Fruit fly (Drosophila melanogaster) whole organism, embryonic: ENCODE data around the gene Sqor.
A peak's percentile ranks its signal among the peaks of the same experiment; 100 is the strongest.

Experiments
- ATbp ChIP-seq: fragments of 200-800 bp; sonication (Bioruptor generic); optimal IDR thresholded peaks from 2 replicates; lab custom pipeline; 2017; ENCODE audit warnings: missing biosample characterization, mild to moderate bottlenecking, missing genetic modification characterization, missing genetic modification reagents
- Aef1 ChIP-seq: fragments of 200-800 bp; sonication (Bioruptor generic); IDR thresholded peaks from 3 replicates; pipeline ENCODE4 v1.3.6; 2022; ENCODE audit warnings: missing biosample characterization, missing genetic modification characterization
- Awh ChIP-seq: fragments of 200-800 bp; sonication (Bioruptor generic); IDR thresholded peaks from 2 replicates; pipeline ENCODE4, ENCODE4 v1.3.6; 2022; ENCODE audit warnings: missing biosample characterization, missing genetic modification characterization
- BEAF-32 ChIP-seq: fragments of 200-800 bp; sonication (Bioruptor generic); optimal IDR thresholded peaks from 3 replicates; lab custom pipeline; 2017; ENCODE audit warnings: missing biosample characterization, missing genetic modification characterization, mild to moderate bottlenecking, moderate library complexity, missing genetic modification reagents
- CG1024 ChIP-seq: fragments of 200-800 bp; sonication (Bioruptor generic); IDR thresholded peaks from 2 replicates; pipeline ENCODE4 v1.3.6; 2022; ENCODE audit warnings: missing biosample characterization, missing genetic modification characterization
- CG10431 ChIP-seq: fragments of 200-800 bp; sonication (Bioruptor generic); optimal IDR thresholded peaks from 3 replicates; lab custom pipeline; 2018; ENCODE audit warnings: missing biosample characterization, mild to moderate bottlenecking, missing genetic modification characterization
- CG10462 ChIP-seq: fragments of 200-800 bp; sonication (Bioruptor generic); optimal IDR thresholded peaks from 2 replicates; lab custom pipeline; 2016; ENCODE audit warnings: missing biosample characterization, missing genetic modification characterization
- CG11398 ChIP-seq: fragments of 200-800 bp; sonication (Bioruptor generic); optimal IDR thresholded peaks from 2 replicates; lab custom pipeline; 2016; ENCODE audit warnings: missing biosample characterization, missing genetic modification characterization
- CG12219 ChIP-seq: fragments of 200-800 bp; sonication (Bioruptor generic); optimal IDR thresholded peaks from 3 replicates; lab custom pipeline; 2018; ENCODE audit warnings: missing biosample characterization, mild to moderate bottlenecking, missing genetic modification characterization
- CG14050 ChIP-seq: fragments of 200-800 bp; sonication (Bioruptor generic); IDR thresholded peaks from 3 replicates; pipeline ENCODE4 v1.3.6; 2022; ENCODE audit warnings: missing biosample characterization, missing genetic modification characterization
- CG15269 ChIP-seq: fragments of 200-800 bp; sonication (Bioruptor generic); optimal IDR thresholded peaks from 2 replicates; lab custom pipeline; 2018; ENCODE audit warnings: missing biosample characterization, mild to moderate bottlenecking, missing genetic modification characterization, moderate library complexity
- CG15514 ChIP-seq: fragments of 200-800 bp; sonication (Bioruptor generic); optimal IDR thresholded peaks from 3 replicates; lab custom pipeline; 2017; ENCODE audit warnings: missing biosample characterization, missing genetic modification characterization, mild to moderate bottlenecking, moderate library complexity, missing genetic modification reagents
- CG18476 ChIP-seq: fragments of 200-800 bp; sonication (Bioruptor generic); optimal IDR thresholded peaks from 2 replicates; lab custom pipeline; 2016; ENCODE audit warnings: missing biosample characterization, mild to moderate bottlenecking, missing genetic modification characterization
- CG2712 ChIP-seq: fragments of 200-800 bp; optimal IDR thresholded peaks from 3 replicates; lab custom pipeline; 2019; ENCODE audit warnings: missing biosample characterization, mild to moderate bottlenecking, missing genetic modification characterization, moderate library complexity
- CG30431 ChIP-seq: fragments of 200-800 bp; sonication (Bioruptor generic); optimal IDR thresholded peaks from 2 replicates; lab custom pipeline; 2017; ENCODE audit warnings: missing biosample characterization, missing genetic modification characterization
- CG3726 ChIP-seq: fragments of 200-800 bp; sonication (Bioruptor generic); IDR thresholded peaks from 3 replicates; pipeline ENCODE4, ENCODE4 v1.3.6; 2022; ENCODE audit warnings: missing biosample characterization, missing genetic modification characterization
- CG3847 ChIP-seq: fragments of 200-800 bp; sonication (Bioruptor generic); IDR thresholded peaks from 2 replicates; pipeline ENCODE4 v1.3.6; 2022; ENCODE audit warnings: missing biosample characterization, missing genetic modification characterization
- CG5245 ChIP-seq: fragments of 200-800 bp; sonication (Bioruptor generic); optimal IDR thresholded peaks from 3 replicates; lab custom pipeline; 2016; ENCODE audit warnings: missing biosample characterization, missing genetic modification characterization
- CG6254 ChIP-seq: fragments of 200-800 bp; sonication (Bioruptor generic); optimal IDR thresholded peaks from 3 replicates; lab custom pipeline; 2017; ENCODE audit warnings: mild to moderate bottlenecking, missing biosample characterization, missing genetic modification reagents, missing genetic modification characterization
- CG6791 ChIP-seq: fragments of 200-800 bp; sonication (Bioruptor generic); IDR thresholded peaks from 3 replicates; pipeline ENCODE4 v1.3.6; 2022; ENCODE audit warnings: missing biosample characterization, missing genetic modification characterization; ENCODE audit not compliant: partially characterized antibody
- CG7963 ChIP-seq: fragments of 200-800 bp; sonication (Bioruptor generic); IDR thresholded peaks from 3 replicates; pipeline ENCODE4 v1.3.6; 2022; ENCODE audit warnings: missing biosample characterization, missing genetic modification characterization; ENCODE audit not compliant: partially characterized antibody
- CG9215 ChIP-seq: fragments of 200-800 bp; sonication (Bioruptor generic); IDR thresholded peaks from 2 replicates; pipeline ENCODE4 v1.3.6; 2022; ENCODE audit warnings: missing biosample characterization, missing genetic modification characterization
- CTCF ChIP-seq: fragments of 200-800 bp; sonication (Bioruptor generic); optimal IDR thresholded peaks from 2 replicates; lab custom pipeline; 2017; ENCODE audit warnings: missing biosample characterization, mild to moderate bottlenecking, missing genetic modification characterization, moderate library complexity
- Doc3 ChIP-seq: fragments of 200-800 bp; sonication (Bioruptor generic); IDR thresholded peaks from 3 replicates; pipeline ENCODE4 v1.3.6; 2022; ENCODE audit warnings: missing biosample characterization, missing genetic modification characterization; ENCODE audit not compliant: partially characterized antibody
- Fer2 ChIP-seq: fragments of 200-800 bp; sonication (Bioruptor generic); optimal IDR thresholded peaks from 2 replicates; lab custom pipeline; 2018; ENCODE audit warnings: missing biosample characterization, mild to moderate bottlenecking, missing genetic modification characterization, moderate library complexity
- GATAe ChIP-seq: fragments of 200-800 bp; sonication (Bioruptor generic); conservative IDR thresholded peaks from 2 replicates; pipeline ENCODE4 v1.3.6; 2022; ENCODE audit warnings: missing biosample characterization, missing genetic modification characterization
- H2.0 ChIP-seq: fragments of 200-800 bp; sonication (Bioruptor generic); IDR thresholded peaks from 2 replicates; pipeline ENCODE4 v1.3.6; 2022; ENCODE audit warnings: missing biosample characterization, missing genetic modification characterization
- HLHmδ ChIP-seq: fragments of 200-800 bp; sonication (Bioruptor generic); optimal IDR thresholded peaks from 2 replicates; lab custom pipeline; 2018; ENCODE audit warnings: missing biosample characterization, mild to moderate bottlenecking, missing genetic modification characterization, moderate library complexity
- Hr78 ChIP-seq, 2 experiments: fragments of 200-800 bp in 1 of 2; fragments of >200 bp in 1 of 2; sonication (Bioruptor generic) in 1 of 2; optimal IDR thresholded peaks; 2 replicates each; lab custom pipeline; 2017 to 2019; ENCODE audit warnings: missing biosample characterization in 2 of 2, missing genetic modification characterization in 2 of 2, mild to moderate bottlenecking in 1 of 2, moderate library complexity in 1 of 2
- Myb ChIP-seq: fragments of 200-800 bp; sonication (Bioruptor generic); optimal IDR thresholded peaks from 2 replicates; lab custom pipeline; 2016; ENCODE audit warnings: missing biosample characterization, missing genetic modification characterization
- PHDP ChIP-seq: fragments of 200-800 bp; sonication (Bioruptor generic); optimal IDR thresholded peaks from 3 replicates; lab custom pipeline; 2018; ENCODE audit warnings: missing biosample characterization, mild to moderate bottlenecking, missing genetic modification characterization, moderate library complexity
- Rfx ChIP-seq: fragments of 200-800 bp; sonication (Bioruptor generic); IDR thresholded peaks from 2 replicates; pipeline ENCODE4 v1.3.6; 2022; ENCODE audit warnings: missing biosample characterization, missing genetic modification characterization
- Sox102F ChIP-seq: fragments of 200-800 bp; sonication (Bioruptor generic); optimal IDR thresholded peaks from 2 replicates; lab custom pipeline; 2018; ENCODE audit warnings: missing biosample characterization, mild to moderate bottlenecking, missing genetic modification characterization, moderate library complexity
- Spps ChIP-seq: fragments of 200-800 bp; sonication (Bioruptor generic); optimal IDR thresholded peaks from 2 replicates; lab custom pipeline; 2018; ENCODE audit warnings: missing biosample characterization, mild to moderate bottlenecking, missing genetic modification characterization
- Sry-δ ChIP-seq: fragments of 200-800 bp; sonication (Bioruptor generic); optimal IDR thresholded peaks from 2 replicates; lab custom pipeline; 2016; ENCODE audit warnings: missing biosample characterization, missing genetic modification characterization
- bbx ChIP-seq: fragments of 200-800 bp; sonication (Bioruptor generic); IDR thresholded peaks from 2 replicates; pipeline ENCODE4 v1.3.6; 2022; ENCODE audit warnings: missing biosample characterization, missing genetic modification characterization; ENCODE audit not compliant: partially characterized antibody
- dan ChIP-seq: fragments of 200-800 bp; sonication (Bioruptor generic); IDR thresholded peaks from 2 replicates; pipeline ENCODE4 v1.3.6; 2022; ENCODE audit warnings: missing biosample characterization, missing genetic modification characterization
- eve ChIP-seq, 2 experiments: fragments of >200 bp; optimal IDR thresholded peaks; 2 replicates each; lab custom pipeline; 2017; ENCODE audit warnings: missing biosample characterization in 2 of 2, missing genetic modification characterization in 2 of 2
- fd64A ChIP-seq: fragments of 200-800 bp; sonication (Bioruptor generic); optimal IDR thresholded peaks from 3 replicates; lab custom pipeline; 2018; ENCODE audit warnings: missing biosample characterization, mild to moderate bottlenecking, missing genetic modification characterization
- fd96Cb ChIP-seq: fragments of 200-800 bp; sonication (Bioruptor generic); optimal IDR thresholded peaks from 2 replicates; lab custom pipeline; 2018; ENCODE audit warnings: missing biosample characterization, mild to moderate bottlenecking, missing genetic modification characterization, moderate library complexity
- kah ChIP-seq: fragments of 200-800 bp; sonication (Bioruptor generic); optimal IDR thresholded peaks from 2 replicates; lab custom pipeline; 2018; ENCODE audit warnings: missing biosample characterization, mild to moderate bottlenecking, missing genetic modification characterization
- kni ChIP-seq: fragments of 200-800 bp; sonication (Bioruptor generic); optimal IDR thresholded peaks from 3 replicates; lab custom pipeline; 2017; ENCODE audit warnings: mild to moderate bottlenecking, missing biosample characterization, missing genetic modification reagents, missing genetic modification characterization
- onecut ChIP-seq: fragments of 200-800 bp; sonication (Bioruptor generic); IDR thresholded peaks from 2 replicates; pipeline ENCODE4 v1.3.6; 2022; ENCODE audit warnings: missing biosample characterization, missing genetic modification characterization
- pita ChIP-seq: fragments of 200-800 bp; sonication (Bioruptor generic); optimal IDR thresholded peaks from 2 replicates; lab custom pipeline; 2017; ENCODE audit warnings: missing biosample characterization, mild to moderate bottlenecking, missing genetic modification characterization
- pnt ChIP-seq: fragments of 200-800 bp; sonication (Bioruptor generic); optimal IDR thresholded peaks from 3 replicates; lab custom pipeline; 2016; ENCODE audit warnings: missing biosample characterization, missing genetic modification characterization
- prd ChIP-seq, 3 experiments: fragments of >200 bp in 2 of 3; fragments of 200-800 bp in 1 of 3; sonication (Bioruptor generic) in 1 of 3; optimal IDR thresholded peaks in 2 of 3; IDR thresholded peaks in 1 of 3; 2 replicates in 2 of 3; 3 replicates in 1 of 3; pipeline versions ENCODE4 v1.3.6 to Lab custom; 2017 to 2022; ENCODE audit warnings: missing biosample characterization in 1 of 3, missing genetic modification characterization in 1 of 3
- ro ChIP-seq: fragments of 200-800 bp; sonication (Bioruptor generic); IDR thresholded peaks from 2 replicates; pipeline ENCODE4 v1.3.6; 2022; ENCODE audit warnings: missing biosample characterization, missing genetic modification characterization
- sens-2 ChIP-seq: fragments of 200-800 bp; sonication (Bioruptor generic); IDR thresholded peaks from 2 replicates; pipeline ENCODE4 v1.3.6; 2022; ENCODE audit warnings: missing biosample characterization, missing genetic modification characterization
- slp2 ChIP-seq: fragments of 200-800 bp; sonication (Bioruptor generic); optimal IDR thresholded peaks from 2 replicates; lab custom pipeline; 2016; ENCODE audit warnings: missing biosample characterization, missing genetic modification characterization
- ssp ChIP-seq: fragments of 200-800 bp; sonication (Bioruptor generic); IDR thresholded peaks from 2 replicates; pipeline ENCODE4 v1.3.6; 2022; ENCODE audit warnings: missing biosample characterization, missing genetic modification characterization
- tup ChIP-seq: fragments of 200-800 bp; sonication (Bioruptor generic); optimal IDR thresholded peaks from 2 replicates; lab custom pipeline; 2016; ENCODE audit warnings: missing biosample characterization, mild to moderate bottlenecking, missing genetic modification characterization, moderate library complexity
- usp ChIP-seq: fragments of >200 bp; optimal IDR thresholded peaks from 2 replicates; lab custom pipeline; 2017; ENCODE audit warnings: missing biosample characterization, missing genetic modification characterization

Sqor gene

dm6 chr3L:4277796-4278195 is 37.8 kb downstream of the Sqor start, which contains the start of gene Ctl1 (continued):
- TF ChIP-seq kni (no peak), Sry-δ (GFP tag; lab: Kevin White, UChicago) (no peak), ssp (GFP tag; lab: Robert Waterston, UW) (no peak), CG30431 (GFP tag; lab: Kevin White, UChicago) (no peak), CG15269 (tag; lab: Kevin White, UChicago) (no peak), H2.0 (GFP tag; lab: Robert Waterston, UW) (no peak), CG6254 (GFP tag; lab: Kevin White, UChicago) (no peak), fd64A (GFP tag; lab: Kevin White, UChicago) (no peak), pnt (no peak), bbx (GFP tag; lab: Robert Waterston, UW) (no peak), prd (optimal IDR thresholded peaks at IDR 0.05; lab: Kevin White, UChicago) (no peak), prd (GFP tag; IDR thresholded peaks at IDR 0.05; lab: Robert Waterston, UW) (no peak), CG14050 (GFP tag; lab: Robert Waterston, UW) (no peak), Fer2 (tag; lab: Kevin White, UChicago) (no peak), Hr78 (GFP tag; optimal IDR thresholded peaks at IDR 0.05; lab: Kevin White, UChicago) (no peak), eve (GFP tag; optimal IDR thresholded peaks at IDR 0.05; lab: Kevin White, UChicago) (no peak), CG3726 (GFP tag; lab: Robert Waterston, UW) (no peak), dan (GFP tag; lab: Robert Waterston, UW) (no peak), CG6791 (GFP tag; lab: Robert Waterston, UW) (no peak), CG7963 (GFP tag; lab: Robert Waterston, UW) (no peak), BEAF-32 (peak; percentile 11), slp2 (no peak), PHDP (tag; lab: Kevin White, UChicago) (no peak), pita (no peak), CG9215 (GFP tag; lab: Robert Waterston, UW) (no peak), CG15514 (GFP tag; lab: Kevin White, UChicago) (peak; percentile 51), ATbp (no peak), sens-2 (GFP tag; lab: Robert Waterston, UW) (no peak), Rfx (GFP tag; lab: Robert Waterston, UW) (no peak), CG2712 (no peak), Sox102F (GFP tag; lab: Kevin White, UChicago) (no peak), Awh (GFP tag; lab: Robert Waterston, UW) (no peak), CG10462 (GFP tag; lab: Kevin White, UChicago) (no peak), tup (GFP tag; lab: Kevin White, UChicago) (no peak), GATAe (GFP tag; lab: Robert Waterston, UW) (no peak), ro (GFP tag; lab: Robert Waterston, UW) (no peak), CG10431 (no peak), HLHmδ (GFP tag; lab: Kevin White, UChicago) (no peak), CG5245 (GFP tag; lab: Kevin White, UChicago) (no peak), Doc3 (GFP tag; lab: Robert Waterston, UW) (no peak), Spps (tag; lab: Kevin White, UChicago) (no peak), usp (GFP tag; lab: Kevin White, UChicago) (no peak), CG1024 (GFP tag; lab: Robert Waterston, UW) (no peak), CG3847 (GFP tag; lab: Robert Waterston, UW) (peak; percentile 26; the same call in 1 of the 2 replicates), kah (GFP tag; lab: Kevin White, UChicago) (peak; percentile 88), Myb (peak; percentile 35), fd96Cb (tag; lab: Kevin White, UChicago) (no peak), CTCF (GFP tag; lab: Kevin White, UChicago) (no peak), CG11398 (no peak), CG18476 (GFP tag; lab: Kevin White, UChicago) (no peak), CG12219 (GFP tag; lab: Kevin White, UChicago) (no peak), Aef1 (GFP tag; lab: Robert Waterston, UW) (no peak), onecut (GFP tag; lab: Robert Waterston, UW) (no peak)
